Worm (Caenorhabditis elegans) whole organism, L1 larva: Measurements from ENCODE around the gene rol-6.

ENCODE experiments used
- C04F5.9 ChIP-seq: sonication (generic microtip); optimal IDR thresholded peaks from 2 replicates; lab custom pipeline; 2016; ENCODE audit warnings: missing genetic modification characterization, missing compliant biosample characterization
- C16A3.4 ChIP-seq: fragments of 150-350 bp; optimal IDR thresholded peaks from 2 replicates; lab custom pipeline; 2014; ENCODE audit warnings: missing biosample characterization, missing genetic modification characterization
- F16B12.6 ChIP-seq: fragments of 150-350 bp; optimal IDR thresholded peaks from 2 replicates; lab custom pipeline; 2014; ENCODE audit warnings: missing biosample characterization, missing genetic modification characterization
- aha-1 ChIP-seq: fragments of 150-350 bp; optimal IDR thresholded peaks from 2 replicates; lab custom pipeline; 2014; ENCODE audit warnings: missing biosample characterization, missing genetic modification characterization
- alr-1 ChIP-seq: fragments of 200-800 bp; sonication (Bioruptor generic); optimal IDR thresholded peaks from 2 replicates; lab custom pipeline; 2018; ENCODE audit warnings: borderline replicate concordance, mild to moderate bottlenecking, missing genetic modification characterization, missing compliant biosample characterization
- aly-2 ChIP-seq: fragments of 150-350 bp; optimal IDR thresholded peaks from 2 replicates; lab custom pipeline; 2014; ENCODE audit warnings: missing biosample characterization, missing genetic modification characterization
- ceh-63 ChIP-seq: fragments of 200-800 bp; sonication (Bioruptor generic); optimal IDR thresholded peaks from 2 replicates; lab custom pipeline; 2018; ENCODE audit warnings: mild to moderate bottlenecking, missing genetic modification characterization, missing compliant biosample characterization
- ceh-8 ChIP-seq: fragments of 200-800 bp; sonication (Bioruptor generic); optimal IDR thresholded peaks from 2 replicates; lab custom pipeline; 2018; ENCODE audit warnings: mild to moderate bottlenecking, missing genetic modification characterization, moderate library complexity, missing compliant biosample characterization
- dpl-1 ChIP-seq, 3 experiments: fragments of 150-350 bp in 2 of 3; sonication (generic microtip) in 1 of 3; optimal IDR thresholded peaks; 2 replicates each; lab custom pipeline; 2014 to 2017; ENCODE audit warnings: missing biosample characterization in 3 of 3, missing genetic modification characterization in 3 of 3, missing genetic modification reagents in 3 of 3
- dsc-1 ChIP-seq: sonication (generic microtip); optimal IDR thresholded peaks from 2 replicates; lab custom pipeline; 2016; ENCODE audit warnings: mild to moderate bottlenecking, missing genetic modification characterization, missing compliant biosample characterization
- efl-1 ChIP-seq, 4 experiments: fragments of 150-350 bp; optimal IDR thresholded peaks in 3 of 4; peaks in 1 of 4; 1 replicate in 1 of 4; 2 replicates in 3 of 4; lab custom pipeline; 2014; ENCODE audit warnings: missing biosample characterization in 2 of 4, missing genetic modification characterization in 2 of 4, missing genetic modification reagents in 2 of 4
- efl-3 ChIP-seq: fragments of 200-800 bp; sonication (Bioruptor generic); optimal IDR thresholded peaks from 2 replicates; lab custom pipeline; 2018; ENCODE audit warnings: mild to moderate bottlenecking, missing genetic modification characterization, missing compliant biosample characterization
- egl-13 ChIP-seq: sonication (generic microtip); optimal IDR thresholded peaks from 2 replicates; lab custom pipeline; 2016; ENCODE audit warnings: missing genotype, missing genetic modification reagents, missing genetic modification characterization, missing compliant biosample characterization
- elt-2 ChIP-seq: sonication (generic microtip); optimal IDR thresholded peaks from 2 replicates; lab custom pipeline; 2016; ENCODE audit warnings: missing genetic modification characterization, mild to moderate bottlenecking, inconsistent platforms, missing compliant biosample characterization, missing genetic modification reagents
- elt-3 ChIP-seq, 6 experiments: fragments of 150-350 bp in 1 of 6; sonication (generic microtip); optimal IDR thresholded peaks; 2 replicates each; lab custom pipeline; 2017 to 2018; ENCODE audit warnings: missing biosample characterization in 6 of 6, missing genetic modification characterization in 6 of 6, inconsistent platforms in 1 of 6
- ets-5 ChIP-seq: fragments of 200-800 bp; sonication (Bioruptor generic); IDR thresholded peaks from 2 replicates; pipeline ENCODE4 v1.3.6; 2022; ENCODE audit warnings: missing genetic modification characterization, missing compliant biosample characterization
- fkh-10 ChIP-seq: sonication (generic microtip); optimal IDR thresholded peaks from 2 replicates; lab custom pipeline; 2017; ENCODE audit warnings: missing biosample characterization, missing genetic modification reagents, missing genetic modification characterization
- fkh-8 ChIP-seq: sonication (generic microtip); optimal IDR thresholded peaks from 2 replicates; lab custom pipeline; 2016; ENCODE audit warnings: mild to moderate bottlenecking, missing genetic modification characterization, missing compliant biosample characterization
- fos-1 ChIP-seq: fragments of 150-350 bp; optimal IDR thresholded peaks from 2 replicates; lab custom pipeline; 2014; ENCODE audit warnings: missing biosample characterization, missing genetic modification characterization
- grh-1 ChIP-seq: fragments of 200-800 bp; sonication (Bioruptor generic); IDR thresholded peaks from 2 replicates; pipeline ENCODE4 v1.3.6; 2022; ENCODE audit warnings: missing genetic modification reagents, missing genetic modification characterization, missing compliant biosample characterization
- hlh-17 ChIP-seq: fragments of 200-800 bp; sonication (Bioruptor generic); optimal IDR thresholded peaks from 2 replicates; lab custom pipeline; 2018; ENCODE audit warnings: missing genetic modification characterization, mild to moderate bottlenecking, missing compliant biosample characterization, moderate library complexity, borderline replicate concordance
- hpl-2 ChIP-seq: fragments of 150-350 bp; optimal IDR thresholded peaks from 2 replicates; lab custom pipeline; 2014; ENCODE audit warnings: missing biosample characterization, missing genetic modification reagents, missing genetic modification characterization
- isw-1 ChIP-seq: fragments of 200-800 bp; sonication (Bioruptor generic); IDR thresholded peaks from 2 replicates; pipeline ENCODE4 v1.3.6; 2022; ENCODE audit warnings: missing genetic modification characterization, missing compliant biosample characterization
- lin-15B ChIP-seq: fragments of 150-350 bp; sonication (generic microtip); optimal IDR thresholded peaks from 3 replicates; lab custom pipeline; 2014; ENCODE audit warnings: missing biosample characterization, missing genetic modification characterization
- lir-3 ChIP-seq: sonication (generic microtip); optimal IDR thresholded peaks from 2 replicates; lab custom pipeline; 2016; ENCODE audit warnings: mild to moderate bottlenecking, missing genetic modification characterization, moderate library complexity, missing compliant biosample characterization; ENCODE audit not compliant: poor library complexity
- mab-9 ChIP-seq: fragments of 200-800 bp; sonication (Bioruptor generic); IDR thresholded peaks from 2 replicates; pipeline ENCODE4 v1.3.6; 2022; ENCODE audit warnings: missing genetic modification reagents, missing genetic modification characterization, missing compliant biosample characterization
- mdl-1 ChIP-seq, 2 experiments: fragments of 150-350 bp; optimal IDR thresholded peaks; 2 replicates each; lab custom pipeline; 2014 to 2017; ENCODE audit warnings: missing biosample characterization in 2 of 2, missing genetic modification characterization in 2 of 2, inconsistent platforms in 1 of 2
- nhr-11 ChIP-seq: fragments of 150-350 bp; optimal IDR thresholded peaks from 2 replicates; lab custom pipeline; 2014; ENCODE audit warnings: missing biosample characterization, missing genetic modification characterization
- nhr-12 ChIP-seq: sonication (generic microtip); optimal IDR thresholded peaks from 2 replicates; lab custom pipeline; 2017; ENCODE audit warnings: missing biosample characterization, missing genetic modification characterization
- nhr-19 ChIP-seq: fragments of 200-800 bp; sonication (Bioruptor generic); conservative IDR thresholded peaks from 2 replicates; pipeline ENCODE4 v1.3.6; 2022; ENCODE audit warnings: missing genetic modification characterization, missing compliant biosample characterization
- nhr-20 ChIP-seq: sonication (generic microtip); optimal IDR thresholded peaks from 2 replicates; lab custom pipeline; 2016; ENCODE audit warnings: mild to moderate bottlenecking, missing genetic modification characterization, missing compliant biosample characterization
- nhr-47 ChIP-seq: sonication (generic microtip); optimal IDR thresholded peaks from 2 replicates; lab custom pipeline; 2016; ENCODE audit warnings: mild to moderate bottlenecking, missing genetic modification characterization, moderate library complexity, missing compliant biosample characterization
- nhr-76 ChIP-seq: sonication (generic microtip); optimal IDR thresholded peaks from 2 replicates; lab custom pipeline; 2017; ENCODE audit warnings: missing biosample characterization, missing genetic modification characterization
- nhr-84 ChIP-seq: sonication (generic microtip); optimal IDR thresholded peaks from 2 replicates; lab custom pipeline; 2017; ENCODE audit warnings: missing biosample characterization, missing genetic modification characterization
- pag-3 ChIP-seq: sonication (generic microtip); optimal IDR thresholded peaks from 2 replicates; lab custom pipeline; 2017; ENCODE audit warnings: missing genetic modification characterization, mild to moderate bottlenecking, missing compliant biosample characterization, antibody characterized with exemption, borderline replicate concordance; ENCODE audit not compliant: insufficient read depth
- pax-3 ChIP-seq: fragments of 200-800 bp; sonication (Bioruptor generic); optimal IDR thresholded peaks from 2 replicates; lab custom pipeline; 2018; ENCODE audit warnings: mild to moderate bottlenecking, missing genetic modification characterization, moderate library complexity, missing compliant biosample characterization
- pqm-1 ChIP-seq: sonication (generic microtip); optimal IDR thresholded peaks from 3 replicates; lab custom pipeline; 2017; ENCODE audit warnings: missing biosample characterization, missing genetic modification characterization
- rnt-1 ChIP-seq: sonication (generic microtip); optimal IDR thresholded peaks from 2 replicates; lab custom pipeline; 2016; ENCODE audit warnings: mild to moderate bottlenecking, missing genetic modification characterization, moderate library complexity, missing compliant biosample characterization
- skn-1 ChIP-seq: fragments of 150-350 bp; optimal IDR thresholded peaks from 2 replicates; lab custom pipeline; 2014; ENCODE audit warnings: missing biosample characterization, missing genetic modification characterization
- snpc-4 ChIP-seq: fragments of 150-350 bp; optimal IDR thresholded peaks from 2 replicates; lab custom pipeline; 2014; ENCODE audit warnings: missing biosample characterization, missing genetic modification characterization
- snu-23 ChIP-seq: sonication (generic microtip); optimal IDR thresholded peaks from 2 replicates; lab custom pipeline; 2016; ENCODE audit warnings: missing genetic modification characterization, missing compliant biosample characterization
- sox-4 ChIP-seq: sonication (generic microtip); optimal IDR thresholded peaks from 2 replicates; lab custom pipeline; 2016; ENCODE audit warnings: missing genetic modification characterization, missing compliant biosample characterization
- sptf-1 ChIP-seq: fragments of 150-350 bp; optimal IDR thresholded peaks from 2 replicates; lab custom pipeline; 2014; ENCODE audit warnings: missing biosample characterization, missing genetic modification characterization
- swsn-7 ChIP-seq: sonication (generic microtip); optimal IDR thresholded peaks from 2 replicates; lab custom pipeline; 2016; ENCODE audit warnings: missing genetic modification characterization, missing compliant biosample characterization
- unc-86 ChIP-seq: sonication (generic microtip); optimal IDR thresholded peaks from 2 replicates; lab custom pipeline; 2016; ENCODE audit warnings: missing genetic modification characterization, missing compliant biosample characterization
- unc-98 ChIP-seq: fragments of 200-800 bp; sonication (Bioruptor generic); IDR thresholded peaks from 2 replicates; pipeline ENCODE4 v1.3.6; 2022; ENCODE audit warnings: missing genetic modification characterization, missing compliant biosample characterization
- vab-15 ChIP-seq: sonication (generic microtip); optimal IDR thresholded peaks from 2 replicates; lab custom pipeline; 2017; ENCODE audit warnings: missing genotype, mild to moderate bottlenecking, missing genetic modification characterization, missing compliant biosample characterization
- zag-1 ChIP-seq: fragments of 150-350 bp; optimal IDR thresholded peaks from 2 replicates; lab custom pipeline; 2014; ENCODE audit warnings: missing biosample characterization, missing genetic modification characterization
- ztf-4 ChIP-seq: fragments of 150-350 bp; optimal IDR thresholded peaks from 2 replicates; lab custom pipeline; 2014; ENCODE audit warnings: missing biosample characterization, missing genetic modification characterization

rol-6 gene

ce11 chrII:8766897-8767296, 34.0 kb downstream of the rol-6 start, which contains the start of gene pah-1:
Gene pah-1 (minus strand): TSS chrII:8766997.
- TF ChIP-seq pag-3, result no peak
- TF ChIP-seq fos-1 (tag; lab: Kevin White, UChicago), result no peak
- TF ChIP-seq vab-15 (tag; lab: Kevin White, UChicago), result no peak
- no peak for TF ChIP-seq ets-5 (GFP tag; lab: Robert Waterston, UW)
- TF ChIP-seq elt-3 (tag; optimal IDR thresholded peaks at IDR 0.05; lab: Kevin White, UChicago), result no peak
- no peak for TF ChIP-seq unc-98
- TF ChIP-seq lin-15B, result no peak
- TF ChIP-seq unc-86 (tag; lab: Kevin White, UChicago), result no peak
- no peak for TF ChIP-seq nhr-20
- no peak for TF ChIP-seq efl-3 (GFP tag; lab: Kevin White, UChicago)
- TF ChIP-seq egl-13 (tag; lab: Kevin White, UChicago), result no peak
- TF ChIP-seq elt-2 (tag; lab: Kevin White, UChicago), result no peak
- no peak for TF ChIP-seq pqm-1 (tag; lab: Kevin White, UChicago)
- TF ChIP-seq ceh-63 (GFP tag; lab: Kevin White, UChicago), result no peak
- TF ChIP-seq ztf-4, result no peak
- no peak for TF ChIP-seq lir-3 (tag; lab: Kevin White, UChicago)
- no peak for TF ChIP-seq nhr-76 (tag; lab: Kevin White, UChicago)
- no peak for TF ChIP-seq dsc-1 (tag; lab: Kevin White, UChicago)
- no peak for TF ChIP-seq zag-1 (tag; lab: Kevin White, UChicago)

ce11 chrII:8769375-8769774, 36.5 kb downstream of the rol-6 start:
- TF ChIP-seq C04F5.9 (tag; lab: Kevin White, UChicago), result no peak
- TF ChIP-seq ztf-4, result no peak
- peak in 1 of 3 experiments; percentile 4 for TF ChIP-seq dpl-1 (GFP tag; optimal IDR thresholded peaks at IDR 0.05; lab: Kevin White, UChicago)
- TF ChIP-seq C16A3.4 (tag; lab: Kevin White, UChicago), result no peak
- TF ChIP-seq ceh-63 (GFP tag; lab: Kevin White, UChicago), result no peak
- TF ChIP-seq unc-98, result no peak
- no peak for TF ChIP-seq pax-3 (tag; lab: Kevin White, UChicago)
- TF ChIP-seq fkh-8 (tag; lab: Kevin White, UChicago), result no peak
- no peak for TF ChIP-seq fos-1 (tag; lab: Kevin White, UChicago)
- no peak for TF ChIP-seq zag-1 (tag; lab: Kevin White, UChicago)
- TF ChIP-seq mab-9 (GFP tag; lab: Robert Waterston, UW), result no peak
- no peak for TF ChIP-seq aha-1
- peak; percentile 11 for TF ChIP-seq rnt-1
- no peak for TF ChIP-seq aly-2 (tag; lab: Kevin White, UChicago)
- no peak for TF ChIP-seq lir-3 (tag; lab: Kevin White, UChicago)
- TF ChIP-seq elt-3 (tag; optimal IDR thresholded peaks at IDR 0.05; lab: Kevin White, UChicago), result no peak
- no peak for TF ChIP-seq alr-1 (tag; lab: Kevin White, UChicago)
- no peak for TF ChIP-seq ets-5 (GFP tag; lab: Robert Waterston, UW)
- peak; percentile 18 for TF ChIP-seq F16B12.6
- no peak for TF ChIP-seq lin-15B
- no peak for TF ChIP-seq egl-13 (tag; lab: Kevin White, UChicago)
- TF ChIP-seq sox-4 (tag; lab: Kevin White, UChicago), result no peak
- TF ChIP-seq isw-1 (GFP tag; lab: Robert Waterston, UW), result no peak
- no peak for TF ChIP-seq nhr-11 (tag; lab: Kevin White, UChicago)
- no peak for TF ChIP-seq sptf-1 (tag; lab: Kevin White, UChicago)
- no peak for TF ChIP-seq snpc-4 (tag; lab: Kevin White, UChicago)
- TF ChIP-seq nhr-47, result no peak
- no peak for TF ChIP-seq ceh-8 (GFP tag; lab: Kevin White, UChicago)
- no peak for TF ChIP-seq nhr-76 (tag; lab: Kevin White, UChicago)
- TF ChIP-seq fkh-10 (GFP tag; lab: Kevin White, UChicago), result no peak
- peak; percentile 31 for TF ChIP-seq snu-23 (GFP tag; lab: Kevin White, UChicago)
- TF ChIP-seq elt-2 (tag; lab: Kevin White, UChicago), result no peak
- TF ChIP-seq skn-1, result no peak
- TF ChIP-seq hpl-2 (GFP tag; lab: Kevin White, UChicago), result no peak
- peak in 1 of 2 experiments; percentile 15 for TF ChIP-seq efl-1 (optimal IDR thresholded peaks at IDR 0.05; lab: Kevin White, UChicago)
- TF ChIP-seq efl-1 (GFP tag; optimal IDR thresholded peaks at IDR 0.05 in 1 of 2; lab: Kevin White, UChicago), result peak in 1 of 2 experiments; percentile 57
- no peak for TF ChIP-seq swsn-7
- TF ChIP-seq nhr-19 (GFP tag; lab: Robert Waterston, UW), result no peak
- TF ChIP-seq nhr-12 (tag; lab: Kevin White, UChicago), result no peak
- no peak for TF ChIP-seq vab-15 (tag; lab: Kevin White, UChicago)
- no peak for TF ChIP-seq grh-1 (GFP tag; lab: Robert Waterston, UW)
- no peak for TF ChIP-seq hlh-17
- TF ChIP-seq nhr-84 (tag; lab: Kevin White, UChicago), result no peak
- no peak for TF ChIP-seq mdl-1 (tag; optimal IDR thresholded peaks at IDR 0.05; lab: Kevin White, UChicago)
